Worm (Caenorhabditis elegans): ENCODE measurements around the gene Y43F8C.13.
"Not testable (repeated sequence)": the region's sequence is repeated elsewhere in the genome, so short reads cannot be mapped to it uniquely, and the experiment has no call there.

Gene Y43F8C.13

ce11 chrV:19717933-19718332, 20.7 kb upstream of the Y43F8C.13 start:
- no peak for TF ChIP-seq unc-62 (GFP tag; optimal IDR thresholded peaks at IDR 0.05)

ce11 chrV:19715847-19716246, 18.6 kb upstream of the Y43F8C.13 start, which contains the start of gene Y43F8C.17:
Gene Y43F8C.17, plus strand, starts transcription at chrV:19716147.
- TF ChIP-seq unc-62 (GFP tag; optimal IDR thresholded peaks at IDR 0.05) = no peak

- TF ChIP-seq unc-62 (GFP tag; optimal IDR thresholded peaks at IDR 0.05) = no peak
Observed at ce11 chrV:19715419-19715818, 18.2 kb upstream of the Y43F8C.13 start, which contains the start of gene Y43F8C.16. Gene Y43F8C.16, minus strand, starts transcription at chrV:19715519.

ce11 chrV:19711646-19712045, 14.4 kb upstream of the Y43F8C.13 start, which contains the start of gene Y43F8C.23:
Gene Y43F8C.23, minus strand, starts transcription at chrV:19711746.
- not testable (repeated sequence) for TF ChIP-seq unc-62 (GFP tag; optimal IDR thresholded peaks at IDR 0.05)

ce11 chrV:19710514-19710913, 13.3 kb upstream of the Y43F8C.13 start, which contains the start of gene Y43F8C.15:
Gene Y43F8C.15, minus strand, starts transcription at chrV:19710614.
- not testable (repeated sequence) for TF ChIP-seq unc-62 (GFP tag; optimal IDR thresholded peaks at IDR 0.05)

- TF ChIP-seq unc-62 (GFP tag; optimal IDR thresholded peaks at IDR 0.05) = no peak
Observed at ce11 chrV:19708849-19709248, 11.7 kb upstream of the Y43F8C.13 start, which contains the start of gene srv-3. Gene srv-3, minus strand, starts transcription at chrV:19708949.

ce11 chrV:19691954-19692353, 5.2 kb downstream of the Y43F8C.13 start:
- no peak for TF ChIP-seq unc-62 (GFP tag; optimal IDR thresholded peaks at IDR 0.05)

ce11 chrV:19691271-19691886, 5.8 kb downstream of the Y43F8C.13 start:
- TF ChIP-seq unc-62 (GFP tag; optimal IDR thresholded peaks at IDR 0.05) = no peak

ce11 chrV:19674543-19674942, 22.7 kb downstream of the Y43F8C.13 start, which contains the start of gene mrp-7:
Gene mrp-7, plus strand, starts transcription at chrV:19674843.
- TF ChIP-seq unc-62 (GFP tag; optimal IDR thresholded peaks at IDR 0.05) = no peak

ce11 chrV:19673298-19673903, 23.8 kb downstream of the Y43F8C.13 start:
- TF ChIP-seq unc-62 (GFP tag; optimal IDR thresholded peaks at IDR 0.05) = no peak

ce11 chrV:19672357-19672756, 24.8 kb downstream of the Y43F8C.13 start:
- no peak for TF ChIP-seq unc-62 (GFP tag; optimal IDR thresholded peaks at IDR 0.05)

- no peak for TF ChIP-seq unc-62 (GFP tag; optimal IDR thresholded peaks at IDR 0.05)
Observed at ce11 chrV:19671816-19672215, 25.4 kb downstream of the Y43F8C.13 start.

- no peak for TF ChIP-seq unc-62 (GFP tag; optimal IDR thresholded peaks at IDR 0.05)
Observed at ce11 chrV:19670866-19671265, 26.3 kb downstream of the Y43F8C.13 start.

- no peak for TF ChIP-seq unc-62 (GFP tag; optimal IDR thresholded peaks at IDR 0.05)
Observed at ce11 chrV:19669959-19670358, 27.2 kb downstream of the Y43F8C.13 start, which contains the start of gene Y43F8C.11. Gene Y43F8C.11, plus strand, starts transcription at chrV:19670259.

ce11 chrV:19668213-19668612, 29.0 kb downstream of the Y43F8C.13 start:
- no peak for TF ChIP-seq unc-62 (GFP tag; optimal IDR thresholded peaks at IDR 0.05)

- TF ChIP-seq unc-62 (GFP tag; optimal IDR thresholded peaks at IDR 0.05) = no peak
Observed at ce11 chrV:19667716-19668115, 29.5 kb downstream of the Y43F8C.13 start.

ce11 chrV:19666308-19666707, 30.9 kb downstream of the Y43F8C.13 start:
- TF ChIP-seq unc-62 (GFP tag; optimal IDR thresholded peaks at IDR 0.05) = no peak
